Fruit fly (Drosophila melanogaster): ENCODE measurements around the gene ZAP3.

DNA sequence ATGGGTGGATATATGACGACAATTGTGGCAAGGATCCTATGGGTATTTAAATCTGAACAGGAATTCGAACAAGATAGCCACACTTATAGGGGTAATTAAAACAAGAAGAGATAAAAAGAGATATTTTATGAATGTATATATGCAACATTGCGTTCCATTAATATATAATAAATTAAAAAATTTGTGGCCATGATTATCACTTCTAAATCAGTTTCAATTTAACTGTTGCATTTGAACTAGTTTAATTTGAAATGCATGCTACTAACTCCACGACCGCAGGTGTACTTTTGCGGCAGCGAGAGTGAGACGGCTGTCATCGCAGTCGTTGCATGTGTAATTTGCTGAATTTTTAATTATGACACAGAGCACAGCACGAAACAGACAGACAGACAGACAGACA lies 44.9 kb upstream of the ZAP3 start:
- TF ChIP-seq pan (optimal IDR thresholded peaks at IDR 0.05) = no peak
- no peak for TF ChIP-seq psq (optimal IDR thresholded peaks at IDR 0.05)
- TF ChIP-seq EcR (GFP tag; optimal IDR thresholded peaks at IDR 0.05) = no peak
- TF ChIP-seq usp (GFP tag; optimal IDR thresholded peaks at IDR 0.05) = no peak
- no peak for TF ChIP-seq CG8478 (optimal IDR thresholded peaks at IDR 0.05)
